Worm (Caenorhabditis elegans) whole organism, young adult: ENCODE results near the gene ZK896.5.

Source experiments
- B0019.2 ChIP-seq: fragments of 200-800 bp; sonication (Bioruptor generic); conservative IDR thresholded peaks from 2 replicates; pipeline ENCODE4 v1.3.6; 2022; ENCODE audit warnings: missing genetic modification reagents, missing genetic modification characterization, missing compliant biosample characterization
- B0336.3 ChIP-seq: fragments of 200-800 bp; sonication (Bioruptor generic); IDR thresholded peaks from 2 replicates; pipeline ENCODE4 v1.3.6; 2022; ENCODE audit warnings: missing genetic modification characterization, missing compliant biosample characterization
- K12H6.12 ChIP-seq: fragments of 200-800 bp; sonication (Bioruptor generic); optimal IDR thresholded peaks from 2 replicates; lab custom pipeline; 2018; ENCODE audit warnings: mild to moderate bottlenecking, missing genetic modification characterization, missing compliant biosample characterization
- Y53F4B.3 ChIP-seq: fragments of 200-800 bp; sonication (Bioruptor generic); IDR thresholded peaks from 2 replicates; pipeline ENCODE4 v1.3.6; 2022; ENCODE audit warnings: missing genetic modification reagents, missing genetic modification characterization, missing compliant biosample characterization
- Y95B8A.8 ChIP-seq: fragments of 200-800 bp; sonication (Bioruptor generic); IDR thresholded peaks from 2 replicates; pipeline ENCODE4 v1.3.6; 2022; ENCODE audit warnings: missing genetic modification reagents, missing genetic modification characterization, missing compliant biosample characterization
- ama-1 ChIP-seq, 3 experiments: fragments of 150-350 bp in 1 of 3; sonication (generic microtip) in 2 of 3; optimal IDR thresholded peaks; 2 replicates each; lab custom pipeline; 2014 to 2018; ENCODE audit warnings: missing biosample characterization in 2 of 3, missing genetic modification characterization in 2 of 3, missing genetic modification reagents in 2 of 3
- atf-7 ChIP-seq: sonication (generic microtip); optimal IDR thresholded peaks from 2 replicates; lab custom pipeline; 2017; ENCODE audit warnings: mild to moderate bottlenecking, missing genetic modification characterization, missing compliant biosample characterization
- attf-5 ChIP-seq: fragments of 200-800 bp; sonication (Bioruptor generic); optimal IDR thresholded peaks from 2 replicates; lab custom pipeline; 2018; ENCODE audit warnings: mild to moderate bottlenecking, missing genetic modification characterization, missing compliant biosample characterization
- bed-2 ChIP-seq: fragments of 200-800 bp; sonication (Bioruptor generic); IDR thresholded peaks from 2 replicates; pipeline ENCODE4 v1.3.6; 2022; ENCODE audit warnings: missing genetic modification reagents, missing genetic modification characterization, missing compliant biosample characterization
- cebp-1 ChIP-seq, 2 experiments: fragments of 200-800 bp in 1 of 2; sonication (Bioruptor generic) in 1 of 2; sonication (generic microtip) in 1 of 2; IDR thresholded peaks in 1 of 2; optimal IDR thresholded peaks in 1 of 2; 2 replicates each; pipeline versions ENCODE4 v1.3.6 to Lab custom; 2017 to 2022; ENCODE audit warnings: missing compliant biosample characterization in 2 of 2, missing genetic modification characterization in 2 of 2, mild to moderate bottlenecking in 1 of 2, missing genetic modification reagents in 1 of 2, moderate library complexity in 1 of 2
- ceh-27 ChIP-seq: fragments of 200-800 bp; sonication (Bioruptor generic); optimal IDR thresholded peaks from 2 replicates; lab custom pipeline; 2018; ENCODE audit warnings: mild to moderate bottlenecking, missing genetic modification characterization, moderate library complexity, missing compliant biosample characterization
- ceh-40 ChIP-seq: fragments of 200-800 bp; sonication (Bioruptor generic); IDR thresholded peaks from 2 replicates; pipeline ENCODE4 v1.3.6; 2022; ENCODE audit warnings: missing genetic modification characterization, missing compliant biosample characterization
- dox-1 ChIP-seq: fragments of 200-800 bp; sonication (Bioruptor generic); IDR thresholded peaks from 2 replicates; pipeline ENCODE4 v1.3.6; 2022; ENCODE audit warnings: missing genetic modification reagents, missing genetic modification characterization, missing compliant biosample characterization
- dpff-1 ChIP-seq: sonication (generic microtip); optimal IDR thresholded peaks from 2 replicates; lab custom pipeline; 2017; ENCODE audit warnings: mild to moderate bottlenecking, missing genetic modification characterization, missing compliant biosample characterization
- egl-44 ChIP-seq: fragments of 200-800 bp; sonication (Bioruptor generic); IDR thresholded peaks from 2 replicates; pipeline ENCODE4 v1.3.6; 2022; ENCODE audit warnings: missing genetic modification reagents, missing genetic modification characterization, missing compliant biosample characterization
- ets-4 ChIP-seq: fragments of 200-800 bp; sonication (Bioruptor generic); optimal IDR thresholded peaks from 2 replicates; lab custom pipeline; 2018; ENCODE audit warnings: mild to moderate bottlenecking, missing genetic modification characterization, missing compliant biosample characterization
- gei-17 ChIP-seq: fragments of 200-800 bp; sonication (Bioruptor generic); optimal IDR thresholded peaks from 2 replicates; lab custom pipeline; 2018; ENCODE audit warnings: mild to moderate bottlenecking, missing genetic modification characterization, missing compliant biosample characterization
- let-526 ChIP-seq: fragments of 200-800 bp; sonication (Bioruptor generic); IDR thresholded peaks from 2 replicates; pipeline ENCODE4 v1.3.6; 2022; ENCODE audit warnings: missing genetic modification reagents, missing genetic modification characterization, missing compliant biosample characterization
- let-607 ChIP-seq, 2 experiments: fragments of 200-800 bp in 1 of 2; sonication (Bioruptor generic) in 1 of 2; sonication (generic microtip) in 1 of 2; optimal IDR thresholded peaks; 2 replicates each; lab custom pipeline; 2016 to 2018; ENCODE audit warnings: mild to moderate bottlenecking in 2 of 2, missing compliant biosample characterization in 2 of 2, missing genetic modification characterization in 2 of 2, moderate library complexity in 2 of 2, missing genotype in 1 of 2
- lin-40 ChIP-seq: sonication (generic microtip); optimal IDR thresholded peaks from 2 replicates; lab custom pipeline; 2016; ENCODE audit warnings: missing genetic modification characterization, mild to moderate bottlenecking, missing compliant biosample characterization, missing genotype, missing genetic modification reagents
- lsl-1 ChIP-seq: fragments of 200-800 bp; sonication (Bioruptor generic); optimal IDR thresholded peaks from 2 replicates; lab custom pipeline; 2018; ENCODE audit warnings: mild to moderate bottlenecking, missing genetic modification characterization, moderate library complexity, missing compliant biosample characterization
- madf-10 ChIP-seq: sonication (generic microtip); optimal IDR thresholded peaks from 2 replicates; lab custom pipeline; 2016; ENCODE audit warnings: mild to moderate bottlenecking, missing genetic modification characterization, missing compliant biosample characterization
- madf-8 ChIP-seq: fragments of 200-800 bp; sonication (Bioruptor generic); conservative IDR thresholded peaks from 2 replicates; pipeline ENCODE4 v1.3.6; 2022; ENCODE audit warnings: missing genetic modification reagents, missing genetic modification characterization, missing compliant biosample characterization
- mel-28 ChIP-seq: sonication (generic microtip); optimal IDR thresholded peaks from 2 replicates; lab custom pipeline; 2016; ENCODE audit warnings: borderline replicate concordance, mild to moderate bottlenecking, missing genetic modification characterization, missing compliant biosample characterization
- mxl-1 ChIP-seq: sonication (generic microtip); optimal IDR thresholded peaks from 2 replicates; lab custom pipeline; 2016; ENCODE audit warnings: missing genetic modification characterization, missing compliant biosample characterization
- nhr-80 ChIP-seq: sonication (generic microtip); optimal IDR thresholded peaks from 2 replicates; lab custom pipeline; 2016; ENCODE audit warnings: missing genetic modification characterization, missing compliant biosample characterization
- nhr-90 ChIP-seq: sonication (generic microtip); optimal IDR thresholded peaks from 2 replicates; lab custom pipeline; 2016; ENCODE audit warnings: missing genotype, mild to moderate bottlenecking, missing genetic modification characterization, missing compliant biosample characterization
- pbrm-1 ChIP-seq: fragments of 200-800 bp; sonication (Bioruptor generic); IDR thresholded peaks from 2 replicates; pipeline ENCODE4 v1.3.6; 2022; ENCODE audit warnings: missing genetic modification reagents, missing genetic modification characterization, missing compliant biosample characterization
- pha-4 ChIP-seq: fragments of 150-350 bp; sonication (generic microtip); optimal IDR thresholded peaks from 2 replicates; lab custom pipeline; 2014; ENCODE audit warnings: missing biosample characterization, missing genetic modification reagents, missing genetic modification characterization
- repo-1 ChIP-seq: sonication (generic microtip); optimal IDR thresholded peaks from 2 replicates; lab custom pipeline; 2017; ENCODE audit warnings: mild to moderate bottlenecking, missing genetic modification characterization, missing compliant biosample characterization
- sea-2 ChIP-seq: fragments of 200-800 bp; sonication (Bioruptor generic); IDR thresholded peaks from 2 replicates; pipeline ENCODE4 v1.3.6; 2022; ENCODE audit warnings: missing genetic modification characterization, missing compliant biosample characterization
- snpc-1.3 ChIP-seq: sonication (generic microtip); optimal IDR thresholded peaks from 2 replicates; lab custom pipeline; 2017; ENCODE audit warnings: missing genetic modification characterization, mild to moderate bottlenecking, missing compliant biosample characterization, antibody characterized with exemption, moderate library complexity, missing genotype, missing genetic modification reagents; ENCODE audit not compliant: insufficient read depth
- snpc-4 ChIP-seq, 5 experiments: fragments of 150-350 bp in 1 of 5; sonication (generic microtip) in 4 of 5; optimal IDR thresholded peaks; 2 replicates each; lab custom pipeline; 2014 to 2018; ENCODE audit warnings: missing genetic modification characterization in 5 of 5, missing biosample characterization in 3 of 5, antibody characterized with exemption in 2 of 5, mild to moderate bottlenecking in 2 of 5, missing compliant biosample characterization in 2 of 5, missing genotype in 2 of 5, moderate library complexity in 2 of 5, missing genetic modification reagents in 1 of 5
- sptf-2 ChIP-seq: fragments of 200-800 bp; sonication (Bioruptor generic); optimal IDR thresholded peaks from 2 replicates; lab custom pipeline; 2018; ENCODE audit warnings: mild to moderate bottlenecking, missing genetic modification characterization, missing compliant biosample characterization
- tbp1 ChIP-seq: fragments of 200-800 bp; sonication (Bioruptor generic); optimal IDR thresholded peaks from 2 replicates; lab custom pipeline; 2018; ENCODE audit warnings: mild to moderate bottlenecking, missing genetic modification characterization, missing compliant biosample characterization
- xnd-1 ChIP-seq: sonication (generic microtip); optimal IDR thresholded peaks from 2 replicates; lab custom pipeline; 2016; ENCODE audit warnings: missing genotype, missing genetic modification reagents, missing genetic modification characterization, missing compliant biosample characterization
- zfh-2 ChIP-seq: fragments of 200-800 bp; sonication (Bioruptor generic); conservative IDR thresholded peaks from 2 replicates; pipeline ENCODE4 v1.3.6; 2022; ENCODE audit warnings: missing genetic modification reagents, missing genetic modification characterization, missing compliant biosample characterization
- ztf-22 ChIP-seq: fragments of 200-800 bp; sonication (Bioruptor generic); optimal IDR thresholded peaks from 2 replicates; lab custom pipeline; 2018; ENCODE audit warnings: mild to moderate bottlenecking, missing genetic modification characterization, moderate library complexity, missing compliant biosample characterization
- ztf-26 ChIP-seq: sonication (generic microtip); optimal IDR thresholded peaks from 2 replicates; lab custom pipeline; 2017; ENCODE audit warnings: missing genetic modification characterization, missing compliant biosample characterization

The ZK896.5 gene

DNA sequence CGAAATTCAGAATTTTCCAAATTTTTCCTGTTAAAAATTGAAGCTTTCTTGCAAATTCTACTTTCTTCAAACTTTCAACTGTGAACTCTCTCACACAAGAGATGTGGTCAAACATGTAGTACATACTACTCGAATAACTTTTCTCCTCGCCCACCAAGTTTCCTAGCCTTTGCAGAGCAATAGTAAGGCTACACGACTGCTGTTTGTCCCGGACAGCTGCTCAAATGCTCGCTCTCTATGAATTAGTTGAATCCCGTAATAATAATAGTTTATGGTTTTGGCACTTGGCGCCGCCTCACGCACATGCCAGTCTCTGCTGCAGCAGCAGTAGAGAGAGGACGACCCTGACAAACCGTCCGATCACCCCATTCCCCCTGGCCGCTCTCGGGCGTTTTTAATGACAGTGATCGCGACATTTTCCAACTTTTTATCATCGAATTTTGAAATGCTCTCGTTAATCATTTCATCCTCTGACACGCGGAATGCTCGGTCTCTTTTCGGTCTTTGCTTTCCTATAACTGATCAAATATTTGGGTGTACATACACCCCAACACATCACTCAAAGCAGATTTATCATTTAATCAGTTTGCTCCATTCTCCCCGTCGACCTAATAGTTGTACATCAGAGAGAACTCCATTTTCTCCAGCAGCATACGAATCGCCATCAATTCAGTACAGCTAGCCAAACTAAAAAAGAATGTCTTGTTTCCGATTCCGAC lies 45.6 kb downstream of the ZK896.5 start:
- TF ChIP-seq pha-4 (tag; lab: Kevin White, UChicago) (peak; percentile 8), lsl-1 (GFP tag; lab: Kevin White, UChicago) (no peak), ets-4 (GFP tag; lab: Kevin White, UChicago) (peak; percentile 84), sptf-2 (GFP tag; lab: Kevin White, UChicago) (peak; percentile 69), nhr-90 (tag; lab: Kevin White, UChicago) (peak; percentile 63), let-607 (tag; optimal IDR thresholded peaks at IDR 0.05; lab: Kevin White, UChicago) (peak; percentile 81 to 88), ztf-22 (GFP tag; lab: Kevin White, UChicago) (peak; percentile 56), bed-2 (GFP tag; lab: Robert Waterston, UW) (no peak), Y53F4B.3 (no peak), gei-17 (GFP tag; lab: Kevin White, UChicago) (peak; percentile 1), ama-1 (optimal IDR thresholded peaks at IDR 0.05; lab: Kevin White, UChicago) (no peak), ama-1 (GFP tag; optimal IDR thresholded peaks at IDR 0.05; lab: Kevin White, UChicago) (no peak), cebp-1 (GFP tag; IDR thresholded peaks at IDR 0.05; lab: Robert Waterston, UW) (no peak), cebp-1 (tag; optimal IDR thresholded peaks at IDR 0.05; lab: Kevin White, UChicago) (peak; percentile 50), dox-1 (GFP tag; lab: Robert Waterston, UW) (peak; percentile 83), attf-5 (GFP tag; lab: Kevin White, UChicago) (peak; percentile 41), lin-40 (tag; lab: Kevin White, UChicago) (peak; percentile 18), sea-2 (GFP tag; lab: Robert Waterston, UW) (no peak), Y95B8A.8 (no peak), dpff-1 (no peak), mxl-1 (tag; lab: Kevin White, UChicago) (no peak), tbp1 (GFP tag; lab: Kevin White, UChicago) (peak; percentile 14), atf-7 (tag; lab: Kevin White, UChicago) (peak; percentile 84), let-526 (GFP tag; lab: Robert Waterston, UW) (peak; percentile 44; the same call in 1 of the 2 replicates), B0336.3 (GFP tag; lab: Robert Waterston, UW) (peak; percentile 58; the same call in 1 of the 2 replicates), xnd-1 (no peak), snpc-1.3 (tag; lab: Kevin White, UChicago) (no peak), zfh-2 (peak; percentile 91), egl-44 (GFP tag; lab: Robert Waterston, UW) (peak; percentile 30; the same call in 1 of the 2 replicates), B0019.2 (GFP tag; lab: Robert Waterston, UW) (no peak), ceh-40 (GFP tag; lab: Robert Waterston, UW) (no peak), ceh-27 (no peak), madf-10 (tag; lab: Kevin White, UChicago) (peak; percentile 37), repo-1 (tag; lab: Kevin White, UChicago) (peak; percentile 11), mel-28 (tag; lab: Kevin White, UChicago) (no peak), K12H6.12 (tag; lab: Kevin White, UChicago) (no peak), madf-8 (no peak), nhr-80 (tag; lab: Kevin White, UChicago) (peak; percentile 100), ztf-26 (peak; percentile 3), snpc-4 (GFP tag; optimal IDR thresholded peaks at IDR 0.05; lab: Kevin White, UChicago) (no peak), snpc-4 (tag; optimal IDR thresholded peaks at IDR 0.05; lab: Kevin White, UChicago) (peak in 2 of 4 experiments; percentile 2 to 38), pbrm-1 (GFP tag; lab: Robert Waterston, UW) (no peak; the same call in 1 of the 2 replicates)
